Worm (Caenorhabditis elegans): ENCODE measurements around the gene bus-12.

The bus-12 gene

ce11 chrIV:13255886-13256285 is at the start of gene bus-12:
bus-12 (plus strand) TSS chrIV:13256186.
- TF ChIP-seq unc-39 (tag; optimal IDR thresholded peaks at IDR 0.05): no peak
- TF ChIP-seq snpc-4 (tag; optimal IDR thresholded peaks at IDR 0.05): no peak
- no peak for TF ChIP-seq dmd-4 (tag; optimal IDR thresholded peaks at IDR 0.05)
- TF ChIP-seq R02D3.7 (tag; optimal IDR thresholded peaks at IDR 0.05): no peak
- no peak for TF ChIP-seq ceh-82 (tag; optimal IDR thresholded peaks at IDR 0.05)
- TF ChIP-seq sem-4 (tag; optimal IDR thresholded peaks at IDR 0.05): no peak
- TF ChIP-seq F13H6.1 (tag; optimal IDR thresholded peaks at IDR 0.05): no peak
- no peak for TF ChIP-seq blmp-1 (tag; optimal IDR thresholded peaks at IDR 0.05; ENCODE audit: insufficient read depth)
- no peak for TF ChIP-seq unc-55 (GFP tag; optimal IDR thresholded peaks at IDR 0.05)
- TF ChIP-seq zag-1 (tag; optimal IDR thresholded peaks at IDR 0.05): no peak
- no peak for TF ChIP-seq unc-62 (GFP tag; optimal IDR thresholded peaks at IDR 0.05)
- TF ChIP-seq lin-13 (GFP tag; optimal IDR thresholded peaks at IDR 0.05): no peak
- TF ChIP-seq nhr-12 (tag; optimal IDR thresholded peaks at IDR 0.05): no peak
- no peak for TF ChIP-seq nhr-10 (tag; optimal IDR thresholded peaks at IDR 0.05)
- no peak for TF ChIP-seq gmeb-1 (tag; optimal IDR thresholded peaks at IDR 0.05)
- TF ChIP-seq nhr-21 (tag; optimal IDR thresholded peaks at IDR 0.05): no peak
- no peak for TF ChIP-seq ZK546.5 (tag; optimal IDR thresholded peaks at IDR 0.05)
- TF ChIP-seq egl-27 (tag; optimal IDR thresholded peaks at IDR 0.05): no peak

ce11 chrIV:13209566-13209965 is 46.4 kb upstream of the bus-12 start, which contains the start of gene C48D1.9:
C48D1.9 (minus strand) TSS chrIV:13209666.
- no peak for TF ChIP-seq ztf-1 (GFP tag; conservative IDR thresholded peaks at IDR 0.05)
- no peak for TF ChIP-seq sem-4 (tag; optimal IDR thresholded peaks at IDR 0.05)
- TF ChIP-seq zag-1 (tag; optimal IDR thresholded peaks at IDR 0.05): no peak
- TF ChIP-seq nhr-12 (tag; optimal IDR thresholded peaks at IDR 0.05): no peak
- TF ChIP-seq lsy-2 (tag; optimal IDR thresholded peaks at IDR 0.05): no peak
- no peak for TF ChIP-seq unc-39 (tag; optimal IDR thresholded peaks at IDR 0.05)
- TF ChIP-seq skn-1 (tag; optimal IDR thresholded peaks at IDR 0.05): no peak
- no peak for TF ChIP-seq sma-9 (GFP tag; optimal IDR thresholded peaks at IDR 0.05)
- no peak for TF ChIP-seq sma-9 (tag; optimal IDR thresholded peaks at IDR 0.05)
- no peak for TF ChIP-seq nhr-10 (tag; optimal IDR thresholded peaks at IDR 0.05)
- no peak for TF ChIP-seq nhr-25 (tag; optimal IDR thresholded peaks at IDR 0.05)
- no peak for TF ChIP-seq elt-3 (tag; optimal IDR thresholded peaks at IDR 0.05)
- no peak for TF ChIP-seq mab-5 (tag; optimal IDR thresholded peaks at IDR 0.05)

ce11 chrIV:13214466-13214865 is 41.5 kb upstream of the bus-12 start, which contains the start of gene cho-1:
cho-1 (minus strand) TSS chrIV:13214566.
- TF ChIP-seq nhr-6 (tag; optimal IDR thresholded peaks at IDR 0.05): no peak
- no peak for TF ChIP-seq nhr-23 (tag; optimal IDR thresholded peaks at IDR 0.05)
- no peak for TF ChIP-seq alr-1 (tag; optimal IDR thresholded peaks at IDR 0.05)
- no peak for TF ChIP-seq sem-4 (tag; optimal IDR thresholded peaks at IDR 0.05)

- TF ChIP-seq sma-9 (GFP tag; optimal IDR thresholded peaks at IDR 0.05) (no peak), sma-9 (tag; optimal IDR thresholded peaks at IDR 0.05) (no peak), nhr-6 (tag; optimal IDR thresholded peaks at IDR 0.05) (no peak), ztf-11 (tag; optimal IDR thresholded peaks at IDR 0.05) (no peak), ceh-82 (tag; optimal IDR thresholded peaks at IDR 0.05) (no peak), elt-3 (tag; optimal IDR thresholded peaks at IDR 0.05) (no peak), ama-1 (optimal IDR thresholded peaks at IDR 0.05) (no peak), unc-39 (tag; optimal IDR thresholded peaks at IDR 0.05) (no peak), nhr-129 (tag; optimal IDR thresholded peaks at IDR 0.05) (no peak), elt-1 (tag; optimal IDR thresholded peaks at IDR 0.05) (no peak), nhr-21 (tag; optimal IDR thresholded peaks at IDR 0.05) (no peak), Y55F3AM.14 (GFP tag; optimal IDR thresholded peaks at IDR 0.05) (no peak)
Observed at ce11 chrIV:13220594-13220993, 35.4 kb upstream of the bus-12 start.

- TF ChIP-seq mdl-1 (tag; optimal IDR thresholded peaks at IDR 0.05) (no peak), lin-13 (GFP tag; optimal IDR thresholded peaks at IDR 0.05) (no peak), nhr-12 (tag; optimal IDR thresholded peaks at IDR 0.05) (no peak), nhr-10 (tag; optimal IDR thresholded peaks at IDR 0.05) (no peak), fos-1 (tag; optimal IDR thresholded peaks at IDR 0.05) (no peak)
Observed at ce11 chrIV:13221657-13222056, 34.3 kb upstream of the bus-12 start, which contains the start of gene C48D1.5. C48D1.5 (plus strand) TSS chrIV:13221957.

Data from whole organism, L2 larva.